Worm (Caenorhabditis elegans): Measurements from ENCODE around the gene C54F6.5.

DNA sequence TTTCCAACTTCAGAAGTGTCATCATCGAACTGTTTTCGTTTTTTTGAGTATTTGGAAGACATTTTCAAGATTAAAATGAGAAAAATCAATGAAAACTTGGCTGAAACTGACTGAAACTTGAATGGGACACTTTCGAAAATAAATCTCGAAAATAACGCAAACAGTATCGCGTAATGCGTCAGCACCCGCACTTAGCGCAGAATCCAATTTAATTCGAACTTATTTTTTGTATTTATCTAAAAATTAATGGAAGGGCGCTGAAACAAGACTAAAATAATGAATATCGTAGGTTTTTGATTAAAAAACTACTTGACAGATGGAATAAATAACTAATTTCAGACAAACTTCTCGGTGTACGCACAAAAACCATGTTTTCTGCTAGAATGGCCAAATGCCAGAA lies 46.6 kb downstream of the C54F6.5 start, which contains the start of the genes snu-66 and ints-9:
- TF ChIP-seq rpc-1 (optimal IDR thresholded peaks at IDR 0.05), result no peak
- no peak for TF ChIP-seq rpc-1 (tag; optimal IDR thresholded peaks at IDR 0.05)
- peak in 1 of 3 experiments; percentile 75 for TF ChIP-seq lin-35 (GFP tag; optimal IDR thresholded peaks at IDR 0.05)
- no peak for TF ChIP-seq lsy-27 (tag; optimal IDR thresholded peaks at IDR 0.05; ENCODE audit: borderline replicate concordance, insufficient read depth)
- TF ChIP-seq unc-130 (GFP tag; optimal IDR thresholded peaks at IDR 0.05), result no peak
- no peak for TF ChIP-seq repo-1 (tag; optimal IDR thresholded peaks at IDR 0.05)

Measured in whole organism, young adult.